Worm (Caenorhabditis elegans) whole organism, late embryonic: ENCODE data around the gene arv-1.

Experiments used
- F13H6.1 ChIP-seq: sonication (generic microtip); optimal IDR thresholded peaks from 2 replicates; lab custom pipeline; 2016; ENCODE audit warnings: missing genetic modification characterization, missing compliant biosample characterization
- ahr-1 ChIP-seq: sonication (generic microtip); optimal IDR thresholded peaks from 2 replicates; lab custom pipeline; 2016; ENCODE audit warnings: missing genetic modification characterization, missing compliant biosample characterization
- ama-1 ChIP-seq: fragments of 150-350 bp; optimal IDR thresholded peaks from 2 replicates; lab custom pipeline; 2014
- ceh-22 ChIP-seq: sonication (generic microtip); optimal IDR thresholded peaks from 2 replicates; lab custom pipeline; 2017; ENCODE audit warnings: missing biosample characterization, missing genetic modification characterization
- che-1 ChIP-seq: sonication (generic microtip); optimal IDR thresholded peaks from 2 replicates; lab custom pipeline; 2016; ENCODE audit warnings: mild to moderate bottlenecking, missing genetic modification characterization, missing compliant biosample characterization
- eyg-1 ChIP-seq: sonication (generic microtip); optimal IDR thresholded peaks from 2 replicates; lab custom pipeline; 2016; ENCODE audit warnings: missing genotype, missing genetic modification characterization, missing compliant biosample characterization
- hlh-8 ChIP-seq: sonication (generic microtip); optimal IDR thresholded peaks from 2 replicates; lab custom pipeline; 2016; ENCODE audit warnings: missing genotype, missing genetic modification characterization, missing compliant biosample characterization
- lin-11 ChIP-seq: fragments of 200-800 bp; sonication (Bioruptor generic); optimal IDR thresholded peaks from 2 replicates; lab custom pipeline; 2018; ENCODE audit warnings: mild to moderate bottlenecking, missing genetic modification characterization, missing compliant biosample characterization
- mec-3 ChIP-seq: sonication (generic microtip); optimal IDR thresholded peaks from 2 replicates; lab custom pipeline; 2016; ENCODE audit warnings: borderline replicate concordance, missing genetic modification characterization, missing compliant biosample characterization
- zip-5 ChIP-seq: sonication (generic microtip); optimal IDR thresholded peaks from 2 replicates; lab custom pipeline; 2016; ENCODE audit warnings: missing genetic modification characterization, missing compliant biosample characterization

DNA sequence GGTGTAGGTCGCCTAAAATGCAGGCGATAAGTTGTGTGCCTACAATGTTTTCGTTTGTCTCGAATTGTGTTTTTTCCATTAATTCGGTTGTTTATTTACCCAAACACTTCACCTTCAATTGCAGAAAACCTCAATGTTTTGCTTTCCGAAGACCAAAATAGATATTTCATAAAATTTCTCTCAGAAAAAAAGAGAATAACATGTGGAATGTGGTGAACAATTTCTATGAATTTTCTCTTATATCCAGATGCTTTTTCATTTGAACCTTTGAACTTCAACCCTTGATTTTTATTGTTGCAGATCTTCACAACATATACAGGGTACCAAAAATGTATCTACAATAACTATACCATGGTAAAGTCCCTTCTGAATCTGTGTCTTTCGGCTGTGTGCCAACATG, 5.8 kb upstream of the arv-1 start, which contains the start of gene T01E8.1:
- TF ChIP-seq ama-1 (no peak), eyg-1 (tag; lab: Kevin White, UChicago) (no peak), ceh-22 (tag; lab: Kevin White, UChicago) (no peak), lin-11 (tag; lab: Kevin White, UChicago) (no peak), F13H6.1 (tag; lab: Kevin White, UChicago) (no peak), hlh-8 (tag; lab: Kevin White, UChicago) (no peak), ahr-1 (no peak), che-1 (tag; lab: Kevin White, UChicago) (no peak), zip-5 (tag; lab: Kevin White, UChicago) (no peak), mec-3 (tag; lab: Kevin White, UChicago) (no peak)
